Fruit fly (Drosophila melanogaster): ENCODE results near the gene CG34338.

The CG34338 gene

dm6 chrX:7768147-7768787 is at the start of gene CG34338:
TSS of gene CG34338 (plus strand) at chrX:7768737.
- TF ChIP-seq CG10348 (GFP tag; IDR thresholded peaks at IDR 0.05) = no peak

- TF ChIP-seq CG8159 (tag; optimal IDR thresholded peaks at IDR 0.05) (no peak), fd96Ca (GFP tag; IDR thresholded peaks at IDR 0.05) (no peak), D1 (tag; optimal IDR thresholded peaks at IDR 0.05) (no peak), CG13204 (GFP tag; optimal IDR thresholded peaks at IDR 0.05) (no peak), EcR (GFP tag; optimal IDR thresholded peaks at IDR 0.05) (no peak)
Measured at dm6 chrX:7721905-7722304, 46.6 kb upstream of the CG34338 start, which contains the start of gene Hira. TSS of gene Hira (plus strand) at chrX:7722119.

dm6 chrX:7728251-7729164 is 40.0 kb upstream of the CG34338 start, which contains the start of the genes NELF-B and CG12155:
TSS of gene NELF-B (minus strand) at chrX:7728361.
TSS of gene CG12155 (plus strand) at chrX:7728755.
- no peak for TF ChIP-seq Pif1B (GFP tag; optimal IDR thresholded peaks at IDR 0.05)
- no peak for TF ChIP-seq D1 (tag; optimal IDR thresholded peaks at IDR 0.05)
- peak; percentile 53 for TF ChIP-seq CG15710 (tag; optimal IDR thresholded peaks at IDR 0.05)
- 0 out of 3 replicates have a peak, but pooled peaks have one; percentile 11 for TF ChIP-seq CG4496 (GFP tag; IDR thresholded peaks at IDR 0.05)
- peak; percentile 36 for TF ChIP-seq Snoo (tag; optimal IDR thresholded peaks at IDR 0.05)
- TF ChIP-seq CG14655 (GFP tag; optimal IDR thresholded peaks at IDR 0.05) = no peak
- TF ChIP-seq CG32121 (GFP tag; IDR thresholded peaks at IDR 0.05) = no peak
- TF ChIP-seq CG13204 (GFP tag; optimal IDR thresholded peaks at IDR 0.05) = no peak
- TF ChIP-seq CG34367 (tag; optimal IDR thresholded peaks at IDR 0.05) = peak; percentile 5
- no peak for TF ChIP-seq gl (tag; optimal IDR thresholded peaks at IDR 0.05)
- no peak for TF ChIP-seq rn (GFP tag; IDR thresholded peaks at IDR 0.05)
- TF ChIP-seq CG9948 (tag; optimal IDR thresholded peaks at IDR 0.05) = peak; percentile 6

- TF ChIP-seq CG13204 (GFP tag; optimal IDR thresholded peaks at IDR 0.05) (no peak), Ets98B (GFP tag; IDR thresholded peaks at IDR 0.05) (peak; percentile 68), CG14655 (GFP tag; optimal IDR thresholded peaks at IDR 0.05) (no peak), EcR (GFP tag; optimal IDR thresholded peaks at IDR 0.05) (no peak), gl (tag; optimal IDR thresholded peaks at IDR 0.05) (no peak), CG34367 (tag; optimal IDR thresholded peaks at IDR 0.05) (peak; percentile 56), CG8159 (tag; optimal IDR thresholded peaks at IDR 0.05) (peak; percentile 67), CG10348 (GFP tag; IDR thresholded peaks at IDR 0.05) (peak; percentile 60; the same call in 1 of the 2 replicates), Pif1A (GFP tag; optimal IDR thresholded peaks at IDR 0.05) (peak; percentile 70), Pif1B (GFP tag; optimal IDR thresholded peaks at IDR 0.05) (peak; percentile 43), CG12605 (GFP tag; IDR thresholded peaks at IDR 0.05) (no peak), CG17806 (tag; optimal IDR thresholded peaks at IDR 0.05) (peak; percentile 33), fd96Ca (GFP tag; IDR thresholded peaks at IDR 0.05) (peak; percentile 81), CG8301 (tag; optimal IDR thresholded peaks at IDR 0.05) (peak; percentile 45), D1 (tag; optimal IDR thresholded peaks at IDR 0.05) (no peak), CG4496 (GFP tag; IDR thresholded peaks at IDR 0.05) (peak; percentile 67; the same call in 1 of the 3 replicates), CG9948 (tag; optimal IDR thresholded peaks at IDR 0.05) (peak; percentile 57), rn (GFP tag; IDR thresholded peaks at IDR 0.05) (peak; percentile 25; the same call in 1 of the 2 replicates), CG15710 (tag; optimal IDR thresholded peaks at IDR 0.05) (peak; percentile 76), CG32121 (GFP tag; IDR thresholded peaks at IDR 0.05) (peak; percentile 69; the same call in 1 of the 2 replicates), Snoo (tag; optimal IDR thresholded peaks at IDR 0.05) (peak; percentile 70)
Measured at dm6 chrX:7734131-7734930, 34.2 kb upstream of the CG34338 start, which contains the start of the genes Pdp and Rab39. TSS of gene Pdp (minus strand) at chrX:7734651. TSS of gene Rab39 (plus strand) at chrX:7734923.

dm6 chrX:7735262-7735661 is 33.3 kb upstream of the CG34338 start:
- TF ChIP-seq CG32121 (GFP tag; IDR thresholded peaks at IDR 0.05) = no peak
- TF ChIP-seq gl (tag; optimal IDR thresholded peaks at IDR 0.05) = peak; percentile 58
- TF ChIP-seq CG8159 (tag; optimal IDR thresholded peaks at IDR 0.05) = no peak
- 0 out of 3 replicates have a peak, but pooled peaks have one; percentile 19 for TF ChIP-seq CG4496 (GFP tag; IDR thresholded peaks at IDR 0.05)
- peak; percentile 9; the same call in 1 of the 2 replicates for TF ChIP-seq CG12605 (GFP tag; IDR thresholded peaks at IDR 0.05)
- TF ChIP-seq CG34367 (tag; optimal IDR thresholded peaks at IDR 0.05) = peak; percentile 33
- no peak for TF ChIP-seq D1 (tag; optimal IDR thresholded peaks at IDR 0.05)
- no peak for TF ChIP-seq Ets98B (GFP tag; IDR thresholded peaks at IDR 0.05)
- no peak for TF ChIP-seq CG13204 (GFP tag; optimal IDR thresholded peaks at IDR 0.05)
- no peak for TF ChIP-seq Pif1A (GFP tag; optimal IDR thresholded peaks at IDR 0.05)
- no peak for TF ChIP-seq CG9948 (tag; optimal IDR thresholded peaks at IDR 0.05)
- no peak for TF ChIP-seq rn (GFP tag; IDR thresholded peaks at IDR 0.05)
- no peak for TF ChIP-seq CG17806 (tag; optimal IDR thresholded peaks at IDR 0.05)
- no peak for TF ChIP-seq CG14655 (GFP tag; optimal IDR thresholded peaks at IDR 0.05)
- no peak for TF ChIP-seq Snoo (tag; optimal IDR thresholded peaks at IDR 0.05)
- TF ChIP-seq CG10348 (GFP tag; IDR thresholded peaks at IDR 0.05) = no peak
- no peak for TF ChIP-seq CG8301 (tag; optimal IDR thresholded peaks at IDR 0.05)
- peak; percentile 4 for TF ChIP-seq EcR (GFP tag; optimal IDR thresholded peaks at IDR 0.05)
- TF ChIP-seq CG15710 (tag; optimal IDR thresholded peaks at IDR 0.05) = no peak
- no peak for TF ChIP-seq fd96Ca (GFP tag; IDR thresholded peaks at IDR 0.05)
- no peak for TF ChIP-seq Pif1B (GFP tag; optimal IDR thresholded peaks at IDR 0.05)

Measured in whole organism, pupa.